Worm (Caenorhabditis elegans): ENCODE data around the gene F54D5.23.

DNA sequence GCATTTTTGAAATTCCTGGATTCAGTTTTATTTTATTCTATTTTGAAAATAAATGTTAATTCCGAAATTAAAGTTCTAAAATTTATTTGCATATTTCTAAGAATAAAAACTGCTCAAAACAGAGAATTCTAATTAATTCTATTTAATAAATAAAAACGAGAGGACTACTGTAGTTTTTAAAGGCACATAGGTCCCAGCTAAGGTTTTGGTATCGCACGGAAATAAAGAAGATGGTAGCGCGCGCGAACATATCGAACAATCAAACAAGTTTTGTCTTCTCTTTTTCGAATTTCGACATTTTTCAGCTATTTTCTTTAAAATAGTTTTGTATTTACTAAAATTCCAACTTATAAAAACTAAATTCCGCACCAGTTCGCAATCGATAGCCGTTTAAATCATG is 8.8 kb upstream of the F54D5.23 start:
- TF ChIP-seq unc-62 (GFP tag; optimal IDR thresholded peaks at IDR 0.05) (no peak), dpl-1 (GFP tag; optimal IDR thresholded peaks at IDR 0.05) (no peak), lin-13 (GFP tag; optimal IDR thresholded peaks at IDR 0.05) (no peak), unc-86 (tag; optimal IDR thresholded peaks at IDR 0.05) (no peak), rnt-1 (tag; optimal IDR thresholded peaks at IDR 0.05) (no peak), elt-2 (tag; optimal IDR thresholded peaks at IDR 0.05) (no peak), isw-1 (GFP tag; IDR thresholded peaks at IDR 0.05) (no peak)
